Fruit fly (Drosophila melanogaster) whole organism, embryonic: ENCODE measurements around the gene SPR.

Experiments
- Adf1 ChIP-seq: fragments of 200-800 bp; sonication (Bioruptor generic); IDR thresholded peaks from 2 replicates; pipeline ENCODE4 v1.3.6; 2022; ENCODE audit warnings: missing biosample characterization, missing genetic modification characterization
- Atf3 ChIP-seq: fragments of 200-800 bp; sonication (Bioruptor generic); optimal IDR thresholded peaks from 3 replicates; lab custom pipeline; 2016; ENCODE audit warnings: missing biosample characterization, missing genetic modification characterization
- Bgb ChIP-seq: fragments of 200-800 bp; sonication (Bioruptor generic); IDR thresholded peaks from 2 replicates; pipeline ENCODE4 v1.3.6; 2022; ENCODE audit warnings: missing biosample characterization, missing genetic modification characterization; ENCODE audit not compliant: partially characterized antibody
- CG12155 ChIP-seq: fragments of 200-800 bp; sonication (Bioruptor generic); optimal IDR thresholded peaks from 3 replicates; lab custom pipeline; 2016; ENCODE audit warnings: missing biosample characterization, missing genetic modification characterization
- CG12769 ChIP-seq: fragments of 200-800 bp; sonication (Bioruptor generic); optimal IDR thresholded peaks from 2 replicates; lab custom pipeline; 2019; ENCODE audit warnings: missing biosample characterization, mild to moderate bottlenecking, missing genetic modification characterization, moderate library complexity
- CG14710 ChIP-seq: fragments of 200-800 bp; sonication (Bioruptor generic); optimal IDR thresholded peaks from 3 replicates; lab custom pipeline; 2019; ENCODE audit warnings: missing biosample characterization, mild to moderate bottlenecking, missing genetic modification characterization, moderate library complexity
- CG17385 ChIP-seq: fragments of 200-800 bp; sonication (Bioruptor generic); optimal IDR thresholded peaks from 3 replicates; lab custom pipeline; 2018; ENCODE audit warnings: missing biosample characterization, mild to moderate bottlenecking, missing genetic modification characterization
- CG1792 ChIP-seq: fragments of 200-800 bp; sonication (Bioruptor generic); optimal IDR thresholded peaks from 2 replicates; lab custom pipeline; 2016; ENCODE audit warnings: missing biosample characterization, missing genetic modification characterization
- CG18476 ChIP-seq: fragments of 200-800 bp; sonication (Bioruptor generic); optimal IDR thresholded peaks from 2 replicates; lab custom pipeline; 2016; ENCODE audit warnings: missing biosample characterization, mild to moderate bottlenecking, missing genetic modification characterization
- CG2116 ChIP-seq: fragments of 200-800 bp; sonication (Bioruptor generic); optimal IDR thresholded peaks from 3 replicates; lab custom pipeline; 2018; ENCODE audit warnings: missing biosample characterization, mild to moderate bottlenecking, missing genetic modification characterization
- CG30020 ChIP-seq: fragments of 200-800 bp; optimal IDR thresholded peaks from 2 replicates; lab custom pipeline; 2019; ENCODE audit warnings: missing biosample characterization, mild to moderate bottlenecking, missing genetic modification characterization, moderate library complexity
- CG3163 ChIP-seq: fragments of 200-800 bp; sonication (Bioruptor generic); optimal IDR thresholded peaks from 3 replicates; lab custom pipeline; 2016; ENCODE audit warnings: missing biosample characterization, missing genetic modification characterization
- CG34376 ChIP-seq: fragments of 200-800 bp; sonication (Bioruptor generic); optimal IDR thresholded peaks from 2 replicates; lab custom pipeline; 2018; ENCODE audit warnings: missing biosample characterization, mild to moderate bottlenecking, missing genetic modification characterization
- CG6175 ChIP-seq: fragments of 200-800 bp; sonication (Bioruptor generic); IDR thresholded peaks from 3 replicates; pipeline ENCODE4 v1.3.6; 2022; ENCODE audit warnings: missing biosample characterization, missing genetic modification characterization
- CG7745 ChIP-seq: fragments of 200-800 bp; sonication (Bioruptor generic); optimal IDR thresholded peaks from 2 replicates; lab custom pipeline; 2018; ENCODE audit warnings: missing biosample characterization, mild to moderate bottlenecking, missing genetic modification characterization, moderate library complexity
- CkIIα-i1 ChIP-seq: fragments of 200-800 bp; sonication (Bioruptor generic); IDR thresholded peaks from 2 replicates; pipeline ENCODE4 v1.3.6; 2022; ENCODE audit warnings: missing biosample characterization, missing genetic modification characterization
- D19A ChIP-seq: fragments of 200-800 bp; optimal IDR thresholded peaks from 3 replicates; lab custom pipeline; 2019; ENCODE audit warnings: missing biosample characterization, mild to moderate bottlenecking, missing genetic modification characterization, moderate library complexity
- Dfd ChIP-seq, 2 experiments: fragments of >200 bp; optimal IDR thresholded peaks; 2 replicates each; lab custom pipeline; 2017; ENCODE audit warnings: missing biosample characterization in 2 of 2, missing genetic modification characterization in 2 of 2
- Dip3 ChIP-seq: fragments of 200-800 bp; sonication (Bioruptor generic); optimal IDR thresholded peaks from 3 replicates; lab custom pipeline; 2016; ENCODE audit warnings: missing biosample characterization, missing genetic modification characterization
- E2f1 ChIP-seq: fragments of 200-800 bp; sonication (Bioruptor generic); IDR thresholded peaks from 2 replicates; pipeline ENCODE4 v1.3.6; 2022; ENCODE audit warnings: missing biosample characterization, missing genetic modification characterization
- Elba2 ChIP-seq: fragments of 200-800 bp; sonication (Bioruptor generic); optimal IDR thresholded peaks from 3 replicates; lab custom pipeline; 2016; ENCODE audit warnings: missing biosample characterization, missing genetic modification characterization
- Ets65A ChIP-seq: fragments of 200-800 bp; sonication (Bioruptor generic); peaks from one replicate; lab custom pipeline; 2016; ENCODE audit warnings: missing biosample characterization, missing genetic modification characterization
- Lhr ChIP-seq: fragments of 200-800 bp; sonication (Bioruptor generic); optimal IDR thresholded peaks from 3 replicates; lab custom pipeline; 2017; ENCODE audit warnings: mild to moderate bottlenecking, missing biosample characterization, missing genetic modification reagents, missing genetic modification characterization
- Lpt ChIP-seq: fragments of >200 bp; optimal IDR thresholded peaks from 2 replicates; lab custom pipeline; 2018; ENCODE audit warnings: missing biosample characterization, missing genetic modification characterization
- Max ChIP-seq: fragments of 200-800 bp; sonication (Bioruptor generic); optimal IDR thresholded peaks from 2 replicates; lab custom pipeline; 2016; ENCODE audit warnings: missing biosample characterization, mild to moderate bottlenecking, missing genetic modification characterization
- Neu2 ChIP-seq: fragments of 200-800 bp; sonication (Bioruptor generic); optimal IDR thresholded peaks from 3 replicates; lab custom pipeline; 2016; ENCODE audit warnings: missing biosample characterization, missing genetic modification characterization, borderline replicate concordance
- Nf-YC ChIP-seq: fragments of 200-800 bp; optimal IDR thresholded peaks from 3 replicates; lab custom pipeline; 2019; ENCODE audit warnings: missing biosample characterization, mild to moderate bottlenecking, missing genetic modification characterization, moderate library complexity
- Oli ChIP-seq: fragments of 200-800 bp; sonication (Bioruptor generic); optimal IDR thresholded peaks from 2 replicates; lab custom pipeline; 2018; ENCODE audit warnings: missing biosample characterization, mild to moderate bottlenecking, missing genetic modification characterization, moderate library complexity
- Pdp1 ChIP-seq, 2 experiments: fragments of 200-800 bp; sonication (Bioruptor generic); optimal IDR thresholded peaks; 3 replicates each; lab custom pipeline; 2016; ENCODE audit warnings: missing biosample characterization in 2 of 2, missing genetic modification characterization in 2 of 2, mild to moderate bottlenecking in 1 of 2, moderate library complexity in 1 of 2
- Sin3A ChIP-seq: fragments of >200 bp; optimal IDR thresholded peaks from 2 replicates; lab custom pipeline; 2018
- Trl ChIP-seq, 3 experiments: fragments of >200 bp in 2 of 3; fragments of 200-800 bp in 1 of 3; sonication (Bioruptor generic) in 1 of 3; optimal IDR thresholded peaks; 2 replicates in 1 of 3; 3 replicates in 2 of 3; lab custom pipeline; 2016 to 2017; ENCODE audit warnings: missing biosample characterization in 1 of 3, missing genetic modification characterization in 1 of 3
- abd-A ChIP-seq: fragments of 200-800 bp; sonication (Bioruptor generic); optimal IDR thresholded peaks from 3 replicates; lab custom pipeline; 2019; ENCODE audit warnings: missing biosample characterization, mild to moderate bottlenecking, missing genetic modification characterization, moderate library complexity
- az2 ChIP-seq: fragments of 200-800 bp; sonication (Bioruptor generic); optimal IDR thresholded peaks from 3 replicates; lab custom pipeline; 2016; ENCODE audit warnings: missing biosample characterization, missing genetic modification characterization
- ems ChIP-seq: fragments of 200-800 bp; sonication (Bioruptor generic); optimal IDR thresholded peaks from 3 replicates; lab custom pipeline; 2016; ENCODE audit warnings: missing biosample characterization, missing genetic modification characterization
- grn ChIP-seq: fragments of 200-800 bp; sonication (Bioruptor generic); optimal IDR thresholded peaks from 3 replicates; lab custom pipeline; 2017; ENCODE audit warnings: missing biosample characterization, missing genetic modification characterization
- insv ChIP-seq, 2 experiments: fragments of 200-800 bp; sonication (Bioruptor generic); optimal IDR thresholded peaks; 3 replicates each; lab custom pipeline; 2016 to 2018; ENCODE audit warnings: missing biosample characterization in 2 of 2, missing genetic modification characterization in 2 of 2
- kni ChIP-seq: fragments of 200-800 bp; sonication (Bioruptor generic); optimal IDR thresholded peaks from 3 replicates; lab custom pipeline; 2017; ENCODE audit warnings: mild to moderate bottlenecking, missing biosample characterization, missing genetic modification reagents, missing genetic modification characterization
- pros ChIP-seq: fragments of 200-800 bp; sonication (Bioruptor generic); optimal IDR thresholded peaks from 3 replicates; lab custom pipeline; 2019; ENCODE audit warnings: missing biosample characterization, mild to moderate bottlenecking, missing genetic modification characterization, moderate library complexity
- run ChIP-seq: fragments of 200-800 bp; sonication (Bioruptor generic); optimal IDR thresholded peaks from 3 replicates; lab custom pipeline; 2018; ENCODE audit warnings: missing biosample characterization, mild to moderate bottlenecking, missing genetic modification characterization
- salm ChIP-seq: fragments of 200-800 bp; sonication (Bioruptor generic); optimal IDR thresholded peaks from 2 replicates; lab custom pipeline; 2018; ENCODE audit warnings: missing biosample characterization, mild to moderate bottlenecking, missing genetic modification characterization
- sd ChIP-seq: fragments of 200-800 bp; sonication (Bioruptor generic); optimal IDR thresholded peaks from 3 replicates; lab custom pipeline; 2018; ENCODE audit warnings: missing biosample characterization, mild to moderate bottlenecking, missing genetic modification characterization, moderate library complexity
- slou ChIP-seq: fragments of 200-800 bp; sonication (Bioruptor generic); optimal IDR thresholded peaks from 3 replicates; lab custom pipeline; 2016; ENCODE audit warnings: missing biosample characterization, missing genetic modification characterization
- slp2 ChIP-seq: fragments of 200-800 bp; sonication (Bioruptor generic); optimal IDR thresholded peaks from 2 replicates; lab custom pipeline; 2016; ENCODE audit warnings: missing biosample characterization, missing genetic modification characterization
- so ChIP-seq: fragments of 200-800 bp; sonication (Bioruptor generic); IDR thresholded peaks from 3 replicates; pipeline ENCODE4 v1.3.6; 2022; ENCODE audit warnings: missing biosample characterization, missing genetic modification characterization
- trem ChIP-seq: fragments of 200-800 bp; optimal IDR thresholded peaks from 3 replicates; lab custom pipeline; 2019; ENCODE audit warnings: missing biosample characterization, mild to moderate bottlenecking, missing genetic modification characterization, moderate library complexity
- tup ChIP-seq: fragments of 200-800 bp; sonication (Bioruptor generic); optimal IDR thresholded peaks from 2 replicates; lab custom pipeline; 2016; ENCODE audit warnings: missing biosample characterization, mild to moderate bottlenecking, missing genetic modification characterization, moderate library complexity
- vvl ChIP-seq: fragments of 200-800 bp; sonication (Bioruptor generic); IDR thresholded peaks from 2 replicates; pipeline ENCODE4 v1.3.6; 2022; ENCODE audit warnings: missing biosample characterization, missing genetic modification characterization
- zf30C ChIP-seq: fragments of 200-800 bp; sonication (Bioruptor generic); optimal IDR thresholded peaks from 3 replicates; lab custom pipeline; 2018; ENCODE audit warnings: missing biosample characterization, mild to moderate bottlenecking, missing genetic modification characterization

Gene SPR

DNA sequence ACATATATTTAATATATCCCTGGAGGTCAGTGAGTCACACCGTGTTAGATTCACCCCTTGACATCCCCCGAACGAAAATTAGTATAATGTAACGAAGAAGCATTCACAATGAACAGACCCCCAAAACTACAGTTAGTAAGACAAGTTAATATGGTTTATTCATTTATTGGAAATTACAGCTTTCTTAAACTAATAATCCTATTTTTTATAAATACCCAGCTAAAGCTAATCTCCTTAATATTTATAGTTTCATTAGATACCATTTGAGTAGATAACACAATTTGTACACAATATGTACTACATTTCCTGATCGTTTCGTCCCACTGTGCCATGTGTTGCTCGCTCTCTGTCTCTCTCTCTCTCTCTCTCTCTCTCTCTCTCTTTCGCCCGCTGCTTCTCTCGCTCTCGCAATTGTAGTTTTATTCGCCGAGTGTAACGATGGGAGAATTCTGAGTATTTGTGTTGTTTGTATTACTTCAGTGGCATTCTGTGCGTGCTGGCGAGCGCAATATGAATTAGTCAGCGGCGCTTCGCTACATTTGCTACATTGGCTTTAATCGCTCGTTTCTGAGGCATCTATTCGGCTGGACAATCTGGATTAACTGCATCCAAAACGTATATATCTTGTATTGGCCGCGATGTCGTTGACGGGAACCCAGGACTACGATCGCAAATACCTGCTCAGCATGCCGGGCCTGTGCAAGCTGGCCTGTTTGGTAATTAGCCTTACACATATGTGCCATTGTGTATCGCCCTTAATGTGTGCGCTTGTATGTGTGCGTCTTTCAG, 70.5 kb downstream of the SPR start (continued):
- no peak for TF ChIP-seq Atf3 (GFP tag; lab: Kevin White, UChicago)
- TF ChIP-seq Neu2 (GFP tag; lab: Kevin White, UChicago), result no peak

DNA sequence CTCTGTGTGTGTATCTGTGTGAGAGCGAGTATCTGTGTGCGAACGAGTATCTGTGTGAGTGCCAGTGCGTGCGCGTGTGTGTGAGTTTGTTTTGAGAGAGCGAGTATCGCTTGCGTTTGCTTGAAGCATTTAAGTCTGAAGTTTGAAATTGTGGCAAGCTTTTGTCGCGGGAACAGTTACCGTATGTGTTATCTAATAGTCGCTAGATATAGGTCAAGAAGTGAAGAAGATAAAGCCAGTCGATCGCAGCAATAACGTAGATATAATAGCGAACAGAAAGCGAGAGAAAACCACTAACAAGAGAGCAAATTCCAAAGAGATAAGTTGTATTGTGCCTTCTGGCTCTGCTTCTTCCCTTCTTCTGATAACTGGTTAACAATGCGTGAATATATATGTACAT, 71.7 kb downstream of the SPR start:
- TF ChIP-seq CG17385 (GFP tag; lab: Kevin White, UChicago), result peak; percentile 71
- no peak for TF ChIP-seq CG14710
- no peak for TF ChIP-seq az2 (GFP tag; lab: Kevin White, UChicago)
- TF ChIP-seq salm (tag; lab: Kevin White, UChicago), result no peak
- TF ChIP-seq Nf-YC (tag; lab: Kevin White, UChicago), result no peak
- TF ChIP-seq Trl (optimal IDR thresholded peaks at IDR 0.05; lab: Kevin White, UChicago), result peak; percentile 41 to 78
- no peak for TF ChIP-seq Trl (GFP tag; optimal IDR thresholded peaks at IDR 0.05; lab: Kevin White, UChicago)
- TF ChIP-seq ems (GFP tag; lab: Kevin White, UChicago), result no peak
- TF ChIP-seq grn (GFP tag; lab: Kevin White, UChicago), result peak; percentile 54
- no peak for TF ChIP-seq CG18476
- TF ChIP-seq Bgb, result no peak
- no peak for TF ChIP-seq trem (tag; lab: Kevin White, UChicago)
- TF ChIP-seq CG1792 (GFP tag; lab: Kevin White, UChicago), result no peak
- no peak for TF ChIP-seq Oli
- TF ChIP-seq CG2116 (GFP tag; lab: Kevin White, UChicago), result no peak
- TF ChIP-seq tup (GFP tag; lab: Kevin White, UChicago), result no peak
- no peak for TF ChIP-seq Lpt (GFP tag; lab: Kevin White, UChicago)
- TF ChIP-seq slp2 (GFP tag; lab: Kevin White, UChicago), result no peak
- no peak for TF ChIP-seq Ets65A (GFP tag; lab: Kevin White, UChicago)
- no peak for TF ChIP-seq zf30C (GFP tag; lab: Kevin White, UChicago)
- TF ChIP-seq so (GFP tag; lab: Robert Waterston, UW), result no peak
- TF ChIP-seq Pdp1 (GFP tag; optimal IDR thresholded peaks at IDR 0.05; lab: Kevin White, UChicago), result peak in 1 of 2 experiments; percentile 80
- TF ChIP-seq CG12155, result no peak
- TF ChIP-seq CG6175, result peak; percentile 76; the same call in 2 of the 3 replicates
- peak; percentile 87 for TF ChIP-seq CG12769 (tag; lab: Kevin White, UChicago)
- TF ChIP-seq sd (tag; lab: Kevin White, UChicago), result peak; percentile 75
- no peak for TF ChIP-seq CG3163 (GFP tag; lab: Kevin White, UChicago)
- no peak for TF ChIP-seq Lhr (GFP tag; lab: Kevin White, UChicago)
- TF ChIP-seq CG7745 (tag; lab: Kevin White, UChicago), result no peak
- no peak for TF ChIP-seq Sin3A (lab: Kevin White, UChicago)
- TF ChIP-seq abd-A, result no peak
- TF ChIP-seq Adf1 (GFP tag; lab: Robert Waterston, UW), result no peak
- TF ChIP-seq insv (GFP tag; optimal IDR thresholded peaks at IDR 0.05; lab: Kevin White, UChicago), result no peak
- TF ChIP-seq CG34376 (GFP tag; lab: Kevin White, UChicago), result peak; percentile 4
- TF ChIP-seq CkIIα-i1, result no peak
- TF ChIP-seq Dfd (GFP tag; optimal IDR thresholded peaks at IDR 0.05; lab: Kevin White, UChicago), result no peak
- TF ChIP-seq D19A, result no peak
- no peak for TF ChIP-seq Elba2 (GFP tag; lab: Kevin White, UChicago)
- peak; percentile 27 for TF ChIP-seq kni
- TF ChIP-seq pros, result peak; percentile 45
- no peak for TF ChIP-seq Max (GFP tag; lab: Kevin White, UChicago)
- TF ChIP-seq run (tag; lab: Kevin White, UChicago), result no peak
- no peak for TF ChIP-seq E2f1
- no peak for TF ChIP-seq slou
- no peak for TF ChIP-seq CG30020 (tag; lab: Kevin White, UChicago)
- no peak for TF ChIP-seq Dip3 (GFP tag; lab: Kevin White, UChicago)
- TF ChIP-seq vvl (GFP tag; lab: Robert Waterston, UW), result no peak; the same call in 1 of the 2 replicates
